Fruit fly (Drosophila melanogaster) whole organism: ENCODE data around the gene Stat92E.

Experiments
- CG8478 ChIP-seq: fragments of >200 bp; optimal IDR thresholded peaks from 2 replicates; lab custom pipeline; 2018; ENCODE audit warnings: inconsistent platforms
- Dll ChIP-seq: fragments of >200 bp; optimal IDR thresholded peaks from 2 replicates; lab custom pipeline; 2017
- psq ChIP-seq: fragments of >200 bp; optimal IDR thresholded peaks from 2 replicates; lab custom pipeline; 2017
- usp ChIP-seq: fragments of >200 bp; optimal IDR thresholded peaks from 2 replicates; lab custom pipeline; 2017; ENCODE audit warnings: missing biosample characterization, missing genetic modification characterization, mixed read lengths

- no peak for TF ChIP-seq psq (lab: Kevin White, UChicago)
- TF ChIP-seq Dll (lab: Kevin White, UChicago), result no peak
- TF ChIP-seq usp (GFP tag; lab: Kevin White, UChicago), result no peak
- TF ChIP-seq CG8478, result no peak
Observed at dm6 chr3R:20557415-20558105, 5.4 kb upstream of the Stat92E start, which contains the start of the genes DPCoAC and CG5180.
